Worm (Caenorhabditis elegans) whole organism, L4 larva: ENCODE measurements around the gene Y54F10AL.1.
A peak's percentile ranks its signal among the peaks of the same experiment; 100 is the strongest.

Source experiments
- D1046.2 ChIP-seq: fragments of 200-800 bp; sonication (Bioruptor generic); IDR thresholded peaks from 2 replicates; pipeline ENCODE4 v1.3.6; 2022; ENCODE audit warnings: missing genetic modification characterization, missing compliant biosample characterization
- F10B5.3 ChIP-seq: sonication (generic microtip); optimal IDR thresholded peaks from 2 replicates; lab custom pipeline; 2016; ENCODE audit warnings: mild to moderate bottlenecking, missing genetic modification characterization, missing compliant biosample characterization
- F37D6.2 ChIP-seq: sonication (generic microtip); optimal IDR thresholded peaks from 2 replicates; lab custom pipeline; 2016; ENCODE audit warnings: mild to moderate bottlenecking, missing genetic modification characterization, missing compliant biosample characterization
- F49E8.2 ChIP-seq: sonication (generic microtip); optimal IDR thresholded peaks from 2 replicates; lab custom pipeline; 2016; ENCODE audit warnings: missing compliant biosample characterization, mild to moderate bottlenecking, missing genetic modification characterization, borderline replicate concordance
- Y5F2A.4 ChIP-seq: fragments of 200-800 bp; sonication (Bioruptor generic); optimal IDR thresholded peaks from 2 replicates; lab custom pipeline; 2018; ENCODE audit warnings: mild to moderate bottlenecking, missing genetic modification characterization, missing compliant biosample characterization
- Y75B8A.6 ChIP-seq: fragments of 200-800 bp; sonication (Bioruptor generic); IDR thresholded peaks from 2 replicates; pipeline ENCODE4 v1.3.6; 2022; ENCODE audit warnings: missing genetic modification reagents, missing genetic modification characterization, missing compliant biosample characterization
- ZK546.5 ChIP-seq, 2 experiments: sonication (generic microtip); optimal IDR thresholded peaks; 2 replicates each; lab custom pipeline; 2017; ENCODE audit warnings: missing biosample characterization in 2 of 2, missing genetic modification characterization in 2 of 2
- aha-1 ChIP-seq: fragments of 150-350 bp; peaks from one replicate; lab custom pipeline; 2014; ENCODE audit warnings: missing biosample characterization, missing genetic modification characterization
- attf-4 ChIP-seq: sonication (generic microtip); optimal IDR thresholded peaks from 3 replicates; lab custom pipeline; 2017; ENCODE audit warnings: missing biosample characterization, missing genetic modification characterization
- ceh-20 ChIP-seq: fragments of 200-800 bp; sonication (Bioruptor generic); IDR thresholded peaks from 2 replicates; pipeline ENCODE4 v1.3.6; 2022; ENCODE audit warnings: missing genetic modification reagents, missing genetic modification characterization, missing compliant biosample characterization
- ceh-62 ChIP-seq: sonication (generic microtip); optimal IDR thresholded peaks from 2 replicates; lab custom pipeline; 2017; ENCODE audit warnings: missing biosample characterization, missing genetic modification characterization
- ces-1 ChIP-seq: fragments of 150-350 bp; sonication (generic microtip); optimal IDR thresholded peaks from 4 replicates; lab custom pipeline; 2014; ENCODE audit warnings: missing biosample characterization, missing genetic modification reagents, missing genetic modification characterization
- daf-16 ChIP-seq, 3 experiments: sonication (generic microtip); optimal IDR thresholded peaks; 2 replicates each; lab custom pipeline; 2016 to 2017; ENCODE audit warnings: missing genetic modification characterization in 3 of 3, missing genetic modification reagents in 3 of 3, mild to moderate bottlenecking in 2 of 3, missing compliant biosample characterization in 2 of 3, missing biosample characterization in 1 of 3, moderate library complexity in 1 of 3
- daf-8 ChIP-seq: fragments of 200-800 bp; sonication (Bioruptor generic); IDR thresholded peaks from 2 replicates; pipeline ENCODE4 v1.3.6; 2022; ENCODE audit warnings: missing genetic modification characterization, missing compliant biosample characterization
- dmd-8 ChIP-seq: fragments of 200-800 bp; sonication (Bioruptor generic); IDR thresholded peaks from 2 replicates; pipeline ENCODE4 v1.3.6; 2022; ENCODE audit warnings: missing genetic modification characterization, missing compliant biosample characterization
- duxl-1 ChIP-seq: sonication (generic microtip); optimal IDR thresholded peaks from 2 replicates; lab custom pipeline; 2016; ENCODE audit warnings: mild to moderate bottlenecking, missing genetic modification characterization, moderate library complexity, missing compliant biosample characterization; ENCODE audit not compliant: poor library complexity
- dve-1 ChIP-seq: sonication (generic microtip); optimal IDR thresholded peaks from 2 replicates; lab custom pipeline; 2017; ENCODE audit warnings: antibody characterized with exemption, mild to moderate bottlenecking, missing genetic modification characterization, missing compliant biosample characterization; ENCODE audit not compliant: insufficient read depth
- fkh-10 ChIP-seq: fragments of 150-350 bp; optimal IDR thresholded peaks from 2 replicates; lab custom pipeline; 2014; ENCODE audit warnings: missing biosample characterization, missing genetic modification reagents, missing genetic modification characterization
- gei-8 ChIP-seq: fragments of 200-800 bp; sonication (Bioruptor generic); optimal IDR thresholded peaks from 2 replicates; lab custom pipeline; 2018; ENCODE audit warnings: mild to moderate bottlenecking, missing genetic modification characterization, missing compliant biosample characterization
- hif-1 ChIP-seq, 2 experiments: sonication (generic microtip); optimal IDR thresholded peaks; 2 replicates each; lab custom pipeline; 2016 to 2017; ENCODE audit warnings: missing compliant biosample characterization in 2 of 2, missing genetic modification characterization in 2 of 2, missing genetic modification reagents in 2 of 2, missing genotype in 2 of 2, mild to moderate bottlenecking in 1 of 2
- hmg-1.1 ChIP-seq: fragments of 200-800 bp; sonication (Bioruptor generic); IDR thresholded peaks from 2 replicates; pipeline ENCODE4 v1.3.6; 2022; ENCODE audit warnings: missing genetic modification reagents, missing genetic modification characterization, missing compliant biosample characterization
- jun-1 ChIP-seq: fragments of 150-350 bp; optimal IDR thresholded peaks from 2 replicates; lab custom pipeline; 2014; ENCODE audit warnings: missing biosample characterization, missing genetic modification reagents, missing genetic modification characterization
- lim-7 ChIP-seq: fragments of 200-800 bp; sonication (Bioruptor generic); IDR thresholded peaks from 2 replicates; pipeline ENCODE4 v1.3.6; 2022; ENCODE audit warnings: missing genetic modification characterization, missing compliant biosample characterization
- lin-15B ChIP-seq: fragments of 150-350 bp; sonication (generic microtip); optimal IDR thresholded peaks from 3 replicates; lab custom pipeline; 2014; ENCODE audit warnings: missing biosample characterization, missing genetic modification characterization
- lin-29 ChIP-seq: fragments of 200-800 bp; sonication (Bioruptor generic); IDR thresholded peaks from 2 replicates; pipeline ENCODE4 v1.3.6; 2022; ENCODE audit warnings: missing genetic modification reagents, missing genetic modification characterization, missing compliant biosample characterization
- lin-39 ChIP-seq: fragments of 150-350 bp; optimal IDR thresholded peaks from 2 replicates; lab custom pipeline; 2014; ENCODE audit warnings: missing biosample characterization, missing genetic modification reagents, missing genetic modification characterization
- madf-9 ChIP-seq: fragments of 200-800 bp; sonication (Bioruptor generic); conservative IDR thresholded peaks from 2 replicates; pipeline ENCODE4 v1.3.6; 2022; ENCODE audit warnings: missing genetic modification reagents, missing genetic modification characterization, missing compliant biosample characterization
- mdl-1 ChIP-seq, 2 experiments: fragments of 150-350 bp in 1 of 2; sonication (generic microtip) in 1 of 2; optimal IDR thresholded peaks; 2 replicates each; lab custom pipeline; 2014 to 2017; ENCODE audit warnings: missing biosample characterization in 2 of 2, missing genetic modification characterization in 2 of 2
- mdt-29 ChIP-seq: fragments of 200-800 bp; sonication (Bioruptor generic); IDR thresholded peaks from 2 replicates; pipeline ENCODE4 v1.3.6; 2022; ENCODE audit warnings: missing genetic modification reagents, missing genetic modification characterization, missing compliant biosample characterization
- mes-2 ChIP-seq: sonication (generic microtip); optimal IDR thresholded peaks from 2 replicates; lab custom pipeline; 2016; ENCODE audit warnings: missing genotype, mild to moderate bottlenecking, missing genetic modification characterization, missing compliant biosample characterization; ENCODE audit not compliant: poor library complexity, severe bottlenecking
- nhr-10 ChIP-seq: fragments of 150-350 bp; optimal IDR thresholded peaks from 2 replicates; lab custom pipeline; 2014; ENCODE audit warnings: missing biosample characterization, missing genetic modification characterization
- nhr-42 ChIP-seq: fragments of 200-800 bp; sonication (Bioruptor generic); IDR thresholded peaks from 2 replicates; pipeline ENCODE4 v1.3.6; 2022; ENCODE audit warnings: missing genetic modification characterization, missing compliant biosample characterization
- nhr-76 ChIP-seq: fragments of 150-350 bp; optimal IDR thresholded peaks from 2 replicates; lab custom pipeline; 2014; ENCODE audit warnings: missing biosample characterization, missing genetic modification characterization
- nhr-77 ChIP-seq: fragments of 150-350 bp; optimal IDR thresholded peaks from 2 replicates; lab custom pipeline; 2014; ENCODE audit warnings: missing biosample characterization, missing genetic modification characterization
- php-3 ChIP-seq: fragments of 200-800 bp; sonication (Bioruptor generic); IDR thresholded peaks from 2 replicates; pipeline ENCODE4 v1.3.6; 2022; ENCODE audit warnings: missing genetic modification reagents, missing genetic modification characterization, missing compliant biosample characterization
- pqm-1 ChIP-seq: sonication (generic microtip); optimal IDR thresholded peaks from 2 replicates; lab custom pipeline; 2017; ENCODE audit warnings: missing biosample characterization, missing genetic modification characterization
- saeg-2 ChIP-seq: fragments of 200-800 bp; sonication (Bioruptor generic); IDR thresholded peaks from 2 replicates; pipeline ENCODE4 v1.3.6; 2022; ENCODE audit warnings: missing genetic modification reagents, missing genetic modification characterization, missing compliant biosample characterization
- skn-1 ChIP-seq: fragments of 150-350 bp; optimal IDR thresholded peaks from 2 replicates; lab custom pipeline; 2014; ENCODE audit warnings: missing biosample characterization, missing genetic modification characterization
- snpc-1.2 ChIP-seq: fragments of 200-800 bp; sonication (Bioruptor generic); IDR thresholded peaks from 2 replicates; pipeline ENCODE4 v1.3.6; 2022; ENCODE audit warnings: missing genetic modification reagents, missing genetic modification characterization, missing compliant biosample characterization
- snpc-4 ChIP-seq: fragments of 150-350 bp; optimal IDR thresholded peaks from 2 replicates; lab custom pipeline; 2014; ENCODE audit warnings: missing biosample characterization, missing genetic modification characterization
- spr-1 ChIP-seq: sonication (generic microtip); optimal IDR thresholded peaks from 2 replicates; lab custom pipeline; 2016; ENCODE audit warnings: mild to moderate bottlenecking, missing genetic modification characterization, missing compliant biosample characterization
- tra-1 ChIP-seq: fragments of 200-800 bp; sonication (Bioruptor generic); IDR thresholded peaks from 2 replicates; pipeline ENCODE4 v1.3.6; 2022; ENCODE audit warnings: missing genetic modification reagents, missing genetic modification characterization, missing compliant biosample characterization
- unc-130 ChIP-seq: sonication (generic microtip); optimal IDR thresholded peaks from 2 replicates; lab custom pipeline; 2016; ENCODE audit warnings: missing genetic modification reagents, missing genetic modification characterization, missing compliant biosample characterization
- unc-39 ChIP-seq: sonication (generic microtip); optimal IDR thresholded peaks from 2 replicates; lab custom pipeline; 2017; ENCODE audit warnings: missing biosample characterization, missing genetic modification characterization
- unc-62 ChIP-seq, 3 experiments: fragments of 150-350 bp in 1 of 3; sonication (generic microtip); optimal IDR thresholded peaks in 2 of 3; peaks in 1 of 3; 1 replicate in 1 of 3; 2 replicates in 2 of 3; lab custom pipeline; 2014 to 2017; ENCODE audit warnings: missing biosample characterization in 3 of 3, missing genetic modification characterization in 3 of 3, missing genetic modification reagents in 3 of 3, missing genotype in 1 of 3
- vab-7 ChIP-seq: fragments of 200-800 bp; sonication (Bioruptor generic); IDR thresholded peaks from 2 replicates; pipeline ENCODE4 v1.3.6; 2022; ENCODE audit warnings: missing genetic modification reagents, missing genetic modification characterization, missing compliant biosample characterization
- zfp-2 ChIP-seq: sonication (generic microtip); optimal IDR thresholded peaks from 2 replicates; lab custom pipeline; 2016; ENCODE audit warnings: mild to moderate bottlenecking, missing genetic modification characterization, missing compliant biosample characterization
- zip-11 ChIP-seq: fragments of 200-800 bp; sonication (Bioruptor generic); IDR thresholded peaks from 2 replicates; pipeline ENCODE4 v1.3.6; 2022; ENCODE audit warnings: missing genetic modification characterization, missing compliant biosample characterization

The Y54F10AL.1 gene

DNA sequence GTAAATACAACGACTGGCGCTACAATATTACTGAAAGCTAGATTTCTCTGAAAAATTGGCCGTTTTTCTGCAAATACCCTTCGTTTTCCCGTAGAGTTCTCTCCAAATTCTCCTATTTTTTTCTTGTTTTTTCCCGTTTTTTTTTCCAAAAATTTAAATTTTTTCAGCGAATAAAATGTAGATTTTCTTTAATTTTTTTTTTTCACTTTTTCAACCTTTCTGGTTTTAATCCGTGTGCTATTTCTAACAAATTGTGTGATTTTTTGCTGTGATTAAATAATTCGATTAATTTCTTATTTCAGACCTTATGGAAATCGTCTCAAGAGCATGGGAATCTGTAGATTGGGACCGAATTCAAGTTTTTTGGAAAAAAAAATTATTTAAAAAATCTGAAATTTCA, 42.8 kb downstream of the Y54F10AL.1 start, which contains the start of gene cone-1:
Gene cone-1 (plus strand): TSS at position 301 of the 400 bp plus-strand sequence.
- TF ChIP-seq D1046.2 (GFP tag; lab: Robert Waterston, UW) (no peak), duxl-1 (tag; lab: Kevin White, UChicago) (no peak), madf-9 (no peak), mes-2 (tag; lab: Kevin White, UChicago) (no peak), dve-1 (tag; lab: Kevin White, UChicago) (no peak), aha-1 (tag; lab: Kevin White, UChicago) (peak; percentile 27), lim-7 (no peak)

- TF ChIP-seq F49E8.2 (no peak), Y5F2A.4 (no peak), mdt-29 (GFP tag; lab: Robert Waterston, UW) (no peak), F10B5.3 (tag; lab: Kevin White, UChicago) (no peak), daf-16 (GFP tag; optimal IDR thresholded peaks at IDR 0.05; lab: Kevin White, UChicago) (no peak), daf-16 (tag; optimal IDR thresholded peaks at IDR 0.05; lab: Kevin White, UChicago) (no peak), mes-2 (tag; lab: Kevin White, UChicago) (no peak), vab-7 (GFP tag; lab: Robert Waterston, UW) (no peak), madf-9 (no peak), php-3 (no peak), unc-39 (tag; lab: Kevin White, UChicago) (no peak), lin-39 (tag; lab: Kevin White, UChicago) (no peak), hif-1 (tag; optimal IDR thresholded peaks at IDR 0.05; lab: Kevin White, UChicago) (peak in 1 of 2 experiments; percentile 14), attf-4 (no peak), fkh-10 (GFP tag; lab: Kevin White, UChicago) (no peak), daf-8 (no peak), lin-29 (GFP tag; lab: Robert Waterston, UW) (no peak), hmg-1.1 (GFP tag; lab: Robert Waterston, UW) (peak; percentile 31; the same call in 1 of the 2 replicates), dmd-8 (GFP tag; lab: Robert Waterston, UW) (no peak), ces-1 (GFP tag; lab: Kevin White, UChicago) (no peak), saeg-2 (no peak), dve-1 (tag; lab: Kevin White, UChicago) (no peak), aha-1 (tag; lab: Kevin White, UChicago) (no peak), snpc-1.2 (GFP tag; lab: Robert Waterston, UW) (no peak), mdl-1 (tag; optimal IDR thresholded peaks at IDR 0.05; lab: Kevin White, UChicago) (peak in 1 of 2 experiments; percentile 45), ZK546.5 (tag; optimal IDR thresholded peaks at IDR 0.05; lab: Kevin White, UChicago) (no peak), nhr-10 (tag; lab: Kevin White, UChicago) (no peak), nhr-76 (tag; lab: Kevin White, UChicago) (no peak), spr-1 (tag; lab: Kevin White, UChicago) (no peak), ceh-20 (GFP tag; lab: Robert Waterston, UW) (no peak), unc-130 (GFP tag; lab: Kevin White, UChicago) (no peak), lin-15B (tag; lab: Kevin White, UChicago) (no peak), skn-1 (no peak), gei-8 (GFP tag; lab: Kevin White, UChicago) (no peak), nhr-42 (GFP tag; lab: Robert Waterston, UW) (no peak), zip-11 (GFP tag; lab: Robert Waterston, UW) (no peak), pqm-1 (tag; lab: Kevin White, UChicago) (no peak), Y75B8A.6 (GFP tag; lab: Robert Waterston, UW) (no peak), ceh-62 (tag; lab: Kevin White, UChicago) (no peak), tra-1 (GFP tag; lab: Robert Waterston, UW) (no peak), zfp-2 (tag; lab: Kevin White, UChicago) (no peak), nhr-77 (tag; lab: Kevin White, UChicago) (no peak), D1046.2 (GFP tag; lab: Robert Waterston, UW) (no peak), unc-62 (GFP tag; optimal IDR thresholded peaks at IDR 0.05 in 1 of 2; lab: Kevin White, UChicago) (peak in 1 of 2 experiments; percentile 49), unc-62 (tag; optimal IDR thresholded peaks at IDR 0.05; lab: Kevin White, UChicago) (no peak), jun-1 (tag; lab: Kevin White, UChicago) (no peak), snpc-4 (tag; lab: Kevin White, UChicago) (no peak), F37D6.2 (tag; lab: Kevin White, UChicago) (peak; percentile 77)
These were observed 45.2 kb downstream of the Y54F10AL.1 start for ce11 chrIII:2532716-2533115.
